Fruit fly (Drosophila melanogaster) whole organism, wandering third instar larva: ENCODE data around the gene Mdh2.

Experiments used
- Abd-B ChIP-seq: fragments of >200 bp; optimal IDR thresholded peaks from 2 replicates; lab custom pipeline; 2017; ENCODE audit warnings: missing biosample characterization, missing genetic modification characterization
- CG32264 ChIP-seq: fragments of 200-800 bp; sonication (Bioruptor generic); optimal IDR thresholded peaks from 2 replicates; lab custom pipeline; 2016; ENCODE audit warnings: missing biosample characterization, missing genetic modification characterization
- CG9705 ChIP-seq: fragments of 200-800 bp; sonication (Bioruptor generic); optimal IDR thresholded peaks from 2 replicates; lab custom pipeline; 2018; ENCODE audit warnings: missing biosample characterization, mild to moderate bottlenecking, missing genetic modification characterization
- Dfd ChIP-seq: fragments of >200 bp; optimal IDR thresholded peaks from 2 replicates; lab custom pipeline; 2017; ENCODE audit warnings: missing biosample characterization, missing genetic modification characterization
- Dif ChIP-seq: fragments of 200-275, 200-300 bp; sonication (Bioruptor generic); optimal IDR thresholded peaks from 2 replicates; lab custom pipeline; 2018; ENCODE audit warnings: missing biosample characterization, missing genetic modification characterization; ENCODE audit not compliant: partially characterized antibody
- GATAd ChIP-seq: sonication (Bioruptor generic); optimal IDR thresholded peaks from 2 replicates; lab custom pipeline; 2016; ENCODE audit warnings: missing biosample characterization, missing genetic modification characterization
- HLH106 ChIP-seq: fragments of 200-800 bp; optimal IDR thresholded peaks from 3 replicates; lab custom pipeline; 2019; ENCODE audit warnings: missing biosample characterization, mild to moderate bottlenecking, missing genetic modification characterization, moderate library complexity
- Hnf4 ChIP-seq: fragments of 200-800 bp; sonication (Bioruptor generic); optimal IDR thresholded peaks from 2 replicates; lab custom pipeline; 2016; ENCODE audit warnings: missing biosample characterization, mild to moderate bottlenecking, missing genetic modification characterization
- Hr78 ChIP-seq: fragments of >200 bp; optimal IDR thresholded peaks from 2 replicates; lab custom pipeline; 2017; ENCODE audit warnings: missing biosample characterization, missing genetic modification characterization
- Jra ChIP-seq: sonication (Bioruptor generic); optimal IDR thresholded peaks from 2 replicates; lab custom pipeline; 2016; ENCODE audit warnings: missing biosample characterization, missing genetic modification characterization
- Mio ChIP-seq: sonication (Bioruptor generic); optimal IDR thresholded peaks from 2 replicates; lab custom pipeline; 2016; ENCODE audit warnings: missing biosample characterization, missing genetic modification characterization
- Myc ChIP-seq: fragments of >200 bp; optimal IDR thresholded peaks from 2 replicates; lab custom pipeline; 2017
- N ChIP-seq: fragments of >200 bp; optimal IDR thresholded peaks from 2 replicates; lab custom pipeline; 2018; ENCODE audit warnings: missing biosample characterization, missing external identifiers, missing genetic modification characterization
- OdsH ChIP-seq: fragments of 200-800 bp; sonication (Bioruptor generic); optimal IDR thresholded peaks from 2 replicates; lab custom pipeline; 2016; ENCODE audit warnings: missing biosample characterization, mild to moderate bottlenecking, missing genetic modification characterization
- Rel ChIP-seq, 2 experiments: fragments of 200-800 bp; sonication (Bioruptor generic) in 1 of 2; optimal IDR thresholded peaks; 2 replicates in 1 of 2; 3 replicates in 1 of 2; lab custom pipeline; 2016 to 2019; ENCODE audit warnings: mild to moderate bottlenecking in 2 of 2, missing biosample characterization in 2 of 2, missing genetic modification characterization in 2 of 2, moderate library complexity in 1 of 2
- Vsx2 ChIP-seq: fragments of 200-300, 225-300 bp; sonication (Bioruptor generic); optimal IDR thresholded peaks from 2 replicates; lab custom pipeline; 2018; ENCODE audit warnings: missing biosample characterization, missing genetic modification characterization; ENCODE audit not compliant: partially characterized antibody
- br ChIP-seq: fragments of 200-800 bp; sonication (Bioruptor generic); optimal IDR thresholded peaks from 2 replicates; lab custom pipeline; 2016; ENCODE audit warnings: missing biosample characterization, missing genetic modification characterization
- brk ChIP-seq: fragments of 200-800 bp; sonication (Bioruptor generic); optimal IDR thresholded peaks from 2 replicates; lab custom pipeline; 2016; ENCODE audit warnings: missing biosample characterization, mild to moderate bottlenecking, missing genetic modification characterization
- dl ChIP-seq, 2 experiments: fragments of 175-275, 200-275 bp in 1 of 2; fragments of 200-275 bp in 1 of 2; sonication (Bioruptor generic); optimal IDR thresholded peaks; lab custom pipeline; 2018; ENCODE audit warnings: mild to moderate bottlenecking in 2 of 2, missing biosample characterization in 2 of 2, missing genetic modification characterization in 2 of 2, moderate library complexity in 2 of 2; ENCODE audit not compliant: partially characterized antibody in 2 of 2, insufficient read depth in 1 of 2
- dsf ChIP-seq: sonication (Bioruptor generic); optimal IDR thresholded peaks from 2 replicates; lab custom pipeline; 2016; ENCODE audit warnings: missing biosample characterization, missing genetic modification characterization, borderline replicate concordance
- ey ChIP-seq: fragments of 200-800 bp; sonication (Bioruptor generic); optimal IDR thresholded peaks from 2 replicates; lab custom pipeline; 2016; ENCODE audit warnings: missing biosample characterization, missing genetic modification characterization
- foxo ChIP-seq, 2 experiments: fragments of 200-800 bp; sonication (Bioruptor generic); optimal IDR thresholded peaks; 2 replicates in 1 of 2; 3 replicates in 1 of 2; lab custom pipeline; 2016 to 2017; ENCODE audit warnings: missing biosample characterization in 2 of 2, missing genetic modification characterization in 2 of 2
- h ChIP-seq: fragments of 200-800 bp; sonication (Bioruptor generic); optimal IDR thresholded peaks from 3 replicates; lab custom pipeline; 2016; ENCODE audit warnings: missing biosample characterization, mild to moderate bottlenecking, missing genetic modification characterization
- jim ChIP-seq: fragments of 175-275, 200-325 bp; sonication (Bioruptor generic); optimal IDR thresholded peaks from 2 replicates; lab custom pipeline; 2016; ENCODE audit warnings: missing biosample characterization, mild to moderate bottlenecking, missing genetic modification characterization
- lola ChIP-seq: fragments of >200 bp; optimal IDR thresholded peaks from 2 replicates; lab custom pipeline; 2017; ENCODE audit warnings: missing biosample characterization, missing genetic modification characterization
- psq ChIP-seq: fragments of 200-800 bp; sonication (Bioruptor generic); optimal IDR thresholded peaks from 3 replicates; lab custom pipeline; 2017; ENCODE audit warnings: missing biosample characterization, mild to moderate bottlenecking, missing genetic modification characterization, moderate library complexity
- rgr ChIP-seq: fragments of 200-800 bp; sonication (Bioruptor generic); optimal IDR thresholded peaks from 3 replicates; lab custom pipeline; 2016; ENCODE audit warnings: missing biosample characterization, mild to moderate bottlenecking, missing genetic modification characterization
- sage ChIP-seq: fragments of 200-800 bp; sonication (Bioruptor generic); optimal IDR thresholded peaks from 2 replicates; lab custom pipeline; 2016; ENCODE audit warnings: missing biosample characterization, mild to moderate bottlenecking, missing genetic modification characterization
- sv ChIP-seq: fragments of 200-800 bp; sonication (Bioruptor generic); optimal IDR thresholded peaks from 3 replicates; lab custom pipeline; 2016; ENCODE audit warnings: missing biosample characterization, missing genetic modification characterization
- tai ChIP-seq: sonication (Bioruptor generic); optimal IDR thresholded peaks from 2 replicates; lab custom pipeline; 2016; ENCODE audit warnings: missing biosample characterization, missing genetic modification characterization
- usp ChIP-seq: fragments of >200 bp; optimal IDR thresholded peaks from 2 replicates; lab custom pipeline; 2017; ENCODE audit warnings: missing biosample characterization, missing genetic modification characterization
- woc ChIP-seq: sonication (Bioruptor generic); optimal IDR thresholded peaks from 2 replicates; lab custom pipeline; 2016; ENCODE audit warnings: missing biosample characterization, mild to moderate bottlenecking, missing genetic modification characterization

Mdh2 gene

DNA sequence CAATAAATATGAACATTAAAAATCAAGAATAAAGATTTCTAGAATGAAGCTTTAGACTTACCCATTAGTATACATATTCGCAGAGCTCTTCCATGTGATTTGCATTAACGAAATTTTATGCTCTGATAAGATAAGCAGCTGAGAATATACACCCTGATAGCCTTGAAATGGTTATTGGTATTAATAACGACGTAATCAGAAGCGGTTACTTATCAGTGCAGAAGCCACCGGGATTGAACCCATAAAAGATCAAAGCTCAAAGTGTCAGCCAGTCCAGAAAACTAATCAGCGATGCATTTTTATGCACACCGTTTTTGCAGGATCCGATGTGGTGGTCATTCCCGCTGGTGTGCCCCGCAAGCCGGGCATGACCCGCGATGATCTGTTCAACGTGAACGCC is 1.2 kb downstream of the Mdh2 start:
- no peak for TF ChIP-seq HLH106
- TF ChIP-seq dsf (GFP tag; lab: Kevin White, UChicago), result no peak
- no peak for TF ChIP-seq sv
- no peak for TF ChIP-seq psq (GFP tag; lab: Kevin White, UChicago)
- no peak for TF ChIP-seq Mio (GFP tag; lab: Kevin White, UChicago)
- no peak for TF ChIP-seq GATAd
- no peak for TF ChIP-seq brk (GFP tag; lab: Kevin White, UChicago)
- TF ChIP-seq N (GFP tag; lab: Kevin White, UChicago), result no peak
- no peak for TF ChIP-seq Vsx2 (GFP tag; lab: Kevin White, UChicago)
- TF ChIP-seq Rel (GFP tag; optimal IDR thresholded peaks at IDR 0.05; lab: Kevin White, UChicago), result no peak
- no peak for TF ChIP-seq Rel (tag; optimal IDR thresholded peaks at IDR 0.05; lab: Kevin White, UChicago)
- no peak for TF ChIP-seq Dfd (GFP tag; lab: Kevin White, UChicago)
- TF ChIP-seq Dif, result no peak
- no peak for TF ChIP-seq Jra (GFP tag; lab: Kevin White, UChicago)
- no peak for TF ChIP-seq woc (GFP tag; lab: Kevin White, UChicago)
- TF ChIP-seq Myc, result no peak
- TF ChIP-seq lola (GFP tag; lab: Kevin White, UChicago), result no peak
- no peak for TF ChIP-seq br

DNA sequence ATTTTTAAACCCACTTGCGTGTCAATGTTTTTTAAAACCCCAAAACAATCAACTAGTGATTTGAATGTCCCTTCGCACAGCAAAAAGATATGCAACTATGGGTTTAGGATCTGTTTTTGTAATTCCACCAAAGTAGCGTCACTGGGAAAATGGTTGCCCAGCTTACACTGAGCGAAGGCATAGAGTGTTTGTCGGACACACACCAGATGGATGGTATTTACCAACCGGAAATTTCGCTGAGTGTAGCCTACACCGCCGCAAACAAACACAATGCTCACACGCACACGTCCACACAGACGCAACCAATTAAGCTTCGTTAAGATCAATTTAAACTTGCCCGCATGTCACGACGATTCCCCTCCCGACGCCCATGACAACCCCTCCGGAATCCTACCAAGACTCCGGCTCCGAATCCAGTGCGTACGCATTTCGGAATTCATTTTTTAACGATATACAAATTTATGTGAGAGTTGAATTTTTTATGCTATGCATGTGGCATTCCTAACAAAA is 2.6 kb downstream of the Mdh2 start:
- TF ChIP-seq foxo (GFP tag; optimal IDR thresholded peaks at IDR 0.05; lab: Kevin White, UChicago) (peak in 1 of 2 experiments; percentile 9), rgr (GFP tag; lab: Kevin White, UChicago) (peak; percentile 3), Jra (GFP tag; lab: Kevin White, UChicago) (no peak)
- TF ChIP-seq, all 38 proteins: peak for 2

DNA sequence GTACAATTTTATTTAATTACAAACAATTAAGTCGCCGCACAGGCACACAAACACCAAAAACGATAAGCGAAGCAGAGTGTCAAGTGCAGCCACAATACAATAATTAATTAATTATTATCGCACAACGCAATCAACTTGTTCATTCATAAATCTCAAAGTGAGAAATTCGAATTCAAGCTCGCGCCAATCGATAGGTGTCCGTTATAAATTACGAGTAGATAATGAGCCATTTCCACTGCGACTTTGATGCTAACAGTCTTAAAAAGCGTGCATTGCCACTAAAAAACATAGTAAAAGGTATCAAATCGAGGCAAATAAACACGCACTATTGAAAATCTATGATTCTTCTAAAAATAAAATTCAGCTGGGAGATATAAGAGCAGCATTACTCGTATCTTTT is 4.0 kb downstream of the Mdh2 start:
- no peak for TF ChIP-seq tai (GFP tag; lab: Kevin White, UChicago)
- TF ChIP-seq dl (GFP tag; optimal IDR thresholded peaks at IDR 0.05; lab: Kevin White, UChicago; ENCODE audit: insufficient read depth in 1 of 2, partially characterized antibody in 2 of 2), result no peak
- no peak for TF ChIP-seq ey (GFP tag; lab: Kevin White, UChicago)
- TF ChIP-seq foxo (GFP tag; optimal IDR thresholded peaks at IDR 0.05; lab: Kevin White, UChicago), result no peak
- no peak for TF ChIP-seq Hr78 (GFP tag; lab: Kevin White, UChicago)
- TF ChIP-seq Dfd (GFP tag; lab: Kevin White, UChicago), result no peak
- TF ChIP-seq dsf (GFP tag; lab: Kevin White, UChicago), result no peak
- no peak for TF ChIP-seq rgr (GFP tag; lab: Kevin White, UChicago)
- TF ChIP-seq CG9705 (GFP tag; lab: Kevin White, UChicago), result no peak
- TF ChIP-seq jim, result no peak
- TF ChIP-seq lola (GFP tag; lab: Kevin White, UChicago), result no peak
- no peak for TF ChIP-seq Jra (GFP tag; lab: Kevin White, UChicago)
- TF ChIP-seq Hnf4, result no peak
- TF ChIP-seq br, result no peak
- no peak for TF ChIP-seq CG32264 (GFP tag; lab: Kevin White, UChicago)
- TF ChIP-seq Abd-B (GFP tag; lab: Kevin White, UChicago), result no peak
- TF ChIP-seq Rel (GFP tag; optimal IDR thresholded peaks at IDR 0.05; lab: Kevin White, UChicago), result no peak
- no peak for TF ChIP-seq Rel (tag; optimal IDR thresholded peaks at IDR 0.05; lab: Kevin White, UChicago)
- no peak for TF ChIP-seq h (GFP tag; lab: Kevin White, UChicago)
- no peak for TF ChIP-seq woc (GFP tag; lab: Kevin White, UChicago)
- no peak for TF ChIP-seq OdsH (GFP tag; lab: Kevin White, UChicago)

DNA sequence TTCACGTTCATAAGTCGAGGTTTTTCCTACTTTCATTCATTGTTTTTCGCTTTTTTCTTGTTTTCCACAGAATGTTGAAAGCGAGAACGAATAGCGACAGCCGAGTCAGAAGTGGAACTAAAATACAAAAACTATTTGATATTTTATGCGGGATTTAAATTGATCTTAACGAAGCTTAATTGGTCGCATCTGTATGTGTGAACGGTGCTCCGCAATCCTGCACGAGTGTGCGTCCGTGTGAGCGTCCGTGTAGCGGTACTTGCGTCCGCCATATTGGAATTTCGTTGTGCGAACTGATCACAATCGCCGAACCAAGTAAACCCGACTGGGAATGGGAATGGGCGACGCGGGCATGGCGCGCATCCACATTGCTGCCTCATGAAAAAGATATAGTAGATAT is 6.0 kb downstream of the Mdh2 start:
- TF ChIP-seq Hr78 (GFP tag; lab: Kevin White, UChicago) (no peak), sv (no peak), sage (GFP tag; lab: Kevin White, UChicago) (no peak), OdsH (GFP tag; lab: Kevin White, UChicago) (no peak), woc (GFP tag; lab: Kevin White, UChicago) (no peak), usp (GFP tag; lab: Kevin White, UChicago) (no peak), lola (GFP tag; lab: Kevin White, UChicago) (no peak)
